Fruit fly (Drosophila melanogaster): ENCODE measurements around the gene Cdk1.

DNA sequence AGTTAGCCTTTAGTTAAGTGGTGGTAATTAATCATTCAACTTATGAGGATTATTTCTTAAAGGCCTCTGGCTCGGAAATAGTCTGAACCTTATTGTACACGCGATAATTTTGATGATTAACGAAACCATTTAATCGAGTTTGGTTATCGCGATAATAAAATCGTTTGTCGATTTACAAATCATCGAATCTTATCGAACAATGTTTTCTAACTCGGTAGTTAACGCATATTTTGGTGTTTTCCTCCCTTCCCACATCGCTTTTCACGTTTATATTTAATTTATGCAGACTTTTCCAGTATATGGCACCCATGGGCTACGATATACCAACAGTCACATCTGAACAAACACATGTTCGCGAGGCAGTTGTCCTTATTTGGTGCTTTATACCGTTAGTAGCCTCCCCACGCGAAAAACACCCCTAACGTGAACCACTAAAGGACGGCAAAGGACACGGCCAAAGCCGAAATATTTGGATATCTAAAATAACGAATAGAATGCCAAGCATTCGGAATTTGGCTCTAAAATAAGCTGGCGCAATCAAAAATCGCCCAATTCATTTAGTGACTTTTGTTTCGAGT is 41.9 kb downstream of the Cdk1 start, which contains the start of gene Frmd5:
- TF ChIP-seq Hr83 (GFP tag; optimal IDR thresholded peaks at IDR 0.05; ENCODE audit: poor library complexity, severe bottlenecking) = no peak
- no peak for TF ChIP-seq psq (GFP tag; optimal IDR thresholded peaks at IDR 0.05)
- no peak for TF ChIP-seq rgr (GFP tag; optimal IDR thresholded peaks at IDR 0.05)
- TF ChIP-seq h (GFP tag; optimal IDR thresholded peaks at IDR 0.05) = no peak
- no peak for TF ChIP-seq Dfd (GFP tag; optimal IDR thresholded peaks at IDR 0.05)
- TF ChIP-seq Jra (GFP tag; optimal IDR thresholded peaks at IDR 0.05) = no peak
- no peak for TF ChIP-seq sage (GFP tag; optimal IDR thresholded peaks at IDR 0.05)
